Worm (Caenorhabditis elegans) whole organism, early embryonic: Measurements from ENCODE around the gene shpk-1.

Source experiments
- B0310.2 ChIP-seq: sonication (generic microtip); optimal IDR thresholded peaks from 2 replicates; lab custom pipeline; 2016; ENCODE audit warnings: mild to moderate bottlenecking, missing genetic modification characterization, missing compliant biosample characterization
- F13C5.2 ChIP-seq: sonication (generic microtip); optimal IDR thresholded peaks from 2 replicates; lab custom pipeline; 2017; ENCODE audit warnings: mild to moderate bottlenecking, missing genetic modification characterization, inconsistent platforms, missing compliant biosample characterization
- ama-1 ChIP-seq: fragments of 150-350 bp; optimal IDR thresholded peaks from 2 replicates; lab custom pipeline; 2014
- ceh-13 ChIP-seq: fragments of 200-800 bp; sonication (Bioruptor generic); optimal IDR thresholded peaks from 2 replicates; lab custom pipeline; 2018; ENCODE audit warnings: mild to moderate bottlenecking, missing genetic modification characterization, missing compliant biosample characterization
- ets-7 ChIP-seq: sonication (generic microtip); optimal IDR thresholded peaks from 2 replicates; lab custom pipeline; 2016; ENCODE audit warnings: missing genotype, missing genetic modification characterization, missing compliant biosample characterization
- flt-1 ChIP-seq: fragments of 200-800 bp; sonication (Bioruptor generic); IDR thresholded peaks from 2 replicates; pipeline ENCODE4 v1.3.6; 2022; ENCODE audit warnings: missing genetic modification characterization, missing compliant biosample characterization
- hmg-4 ChIP-seq: fragments of 200-800 bp; sonication (Bioruptor generic); optimal IDR thresholded peaks from 2 replicates; lab custom pipeline; 2018; ENCODE audit warnings: mild to moderate bottlenecking, missing genetic modification characterization, missing compliant biosample characterization
- pes-1 ChIP-seq: fragments of 200-800 bp; sonication (Bioruptor generic); IDR thresholded peaks from 2 replicates; pipeline ENCODE4 v1.3.6; 2022; ENCODE audit warnings: missing genetic modification reagents, missing genetic modification characterization, missing compliant biosample characterization
- scrt-1 ChIP-seq: fragments of 200-800 bp; sonication (Bioruptor generic); IDR thresholded peaks from 2 replicates; pipeline ENCODE4 v1.3.6; 2022; ENCODE audit warnings: missing genetic modification characterization, missing compliant biosample characterization
- sea-1 ChIP-seq: fragments of 200-800 bp; sonication (Bioruptor generic); conservative IDR thresholded peaks from 2 replicates; pipeline ENCODE4 v1.3.6; 2022; ENCODE audit warnings: missing genetic modification characterization, missing compliant biosample characterization
- tbx-11 ChIP-seq: fragments of 200-800 bp; sonication (Bioruptor generic); IDR thresholded peaks from 2 replicates; pipeline ENCODE4 v1.3.6; 2022; ENCODE audit warnings: missing genetic modification characterization, missing compliant biosample characterization
- tbx-37 ChIP-seq: fragments of 200-800 bp; sonication (Bioruptor generic); conservative IDR thresholded peaks from 2 replicates; pipeline ENCODE4 v1.3.6; 2022; ENCODE audit warnings: missing genetic modification reagents, missing genetic modification characterization, missing compliant biosample characterization
- tra-4 ChIP-seq: sonication (generic microtip); optimal IDR thresholded peaks from 2 replicates; lab custom pipeline; 2017; ENCODE audit warnings: missing genetic modification characterization, missing compliant biosample characterization

DNA sequence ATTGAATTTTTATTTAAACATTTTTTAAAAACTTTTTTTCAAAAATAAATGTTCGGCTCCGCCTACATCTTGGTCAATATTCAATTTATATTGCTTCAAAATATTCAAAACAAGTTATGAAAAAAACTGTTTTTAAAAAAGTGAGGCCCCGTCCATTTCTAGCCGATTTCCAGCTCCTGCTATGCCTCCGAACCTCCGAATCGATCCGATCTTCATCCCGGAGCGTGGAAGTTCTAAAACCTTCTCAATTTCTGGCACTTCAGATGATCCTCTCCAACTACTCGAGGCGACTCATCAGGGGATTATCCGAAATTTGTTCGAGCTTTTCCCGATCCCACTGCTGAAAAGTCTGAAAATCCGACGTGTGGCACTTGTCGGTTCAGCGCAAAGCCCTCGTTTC is 6.4 kb downstream of the shpk-1 start:
- no peak for TF ChIP-seq ama-1 (lab: Kevin White, UChicago)
- no peak for TF ChIP-seq tbx-11 (GFP tag; lab: Robert Waterston, UW)
- no peak for TF ChIP-seq flt-1 (GFP tag; lab: Robert Waterston, UW)
- no peak for TF ChIP-seq ceh-13 (GFP tag; lab: Kevin White, UChicago)
- TF ChIP-seq F13C5.2 (tag; lab: Kevin White, UChicago): no peak
- TF ChIP-seq B0310.2 (tag; lab: Kevin White, UChicago): no peak
- no peak for TF ChIP-seq scrt-1
- TF ChIP-seq ets-7: no peak
- TF ChIP-seq hmg-4 (GFP tag; lab: Kevin White, UChicago): no peak
- TF ChIP-seq pes-1 (GFP tag; lab: Robert Waterston, UW): no peak
- TF ChIP-seq tbx-37: no peak
- no peak for TF ChIP-seq tra-4 (tag; lab: Kevin White, UChicago)
- no peak for TF ChIP-seq sea-1 (GFP tag; lab: Robert Waterston, UW)
